Fruit fly (Drosophila melanogaster) whole organism, embryonic: ENCODE measurements around the gene Mbs.

ENCODE experiments used
- Atf-2 ChIP-seq: fragments of 200-800 bp; sonication (Bioruptor generic); optimal IDR thresholded peaks from 2 replicates; lab custom pipeline; 2016; ENCODE audit warnings: missing biosample characterization, missing genetic modification characterization
- Awh ChIP-seq: fragments of 200-800 bp; sonication (Bioruptor generic); IDR thresholded peaks from 2 replicates; pipeline ENCODE4, ENCODE4 v1.3.6; 2022; ENCODE audit warnings: missing biosample characterization, missing genetic modification characterization
- CG10654 ChIP-seq: fragments of 200-800 bp; sonication (Bioruptor generic); optimal IDR thresholded peaks from 2 replicates; lab custom pipeline; 2016; ENCODE audit warnings: missing biosample characterization, missing genetic modification characterization
- CG12071 ChIP-seq: fragments of 200-800 bp; sonication (Bioruptor generic); optimal IDR thresholded peaks from 3 replicates; lab custom pipeline; 2018; ENCODE audit warnings: missing biosample characterization, mild to moderate bottlenecking, missing genetic modification characterization
- CG13894 ChIP-seq: fragments of 200-800 bp; sonication (Bioruptor generic); optimal IDR thresholded peaks from 3 replicates; lab custom pipeline; 2018; ENCODE audit warnings: missing biosample characterization, mild to moderate bottlenecking, missing genetic modification characterization, moderate library complexity
- CG15269 ChIP-seq: fragments of 200-800 bp; sonication (Bioruptor generic); optimal IDR thresholded peaks from 2 replicates; lab custom pipeline; 2018; ENCODE audit warnings: missing biosample characterization, mild to moderate bottlenecking, missing genetic modification characterization, moderate library complexity
- CG1602 ChIP-seq: fragments of 200-800 bp; sonication (Bioruptor generic); optimal IDR thresholded peaks from 3 replicates; lab custom pipeline; 2016; ENCODE audit warnings: missing biosample characterization, missing genetic modification characterization
- CG17361 ChIP-seq: fragments of 200-800 bp; sonication (Bioruptor generic); IDR thresholded peaks from 3 replicates; pipeline ENCODE4 v1.3.6; 2022; ENCODE audit warnings: missing biosample characterization, missing genetic modification characterization
- CG30403 ChIP-seq: fragments of 200-800 bp; sonication (Bioruptor generic); optimal IDR thresholded peaks from 3 replicates; lab custom pipeline; 2016; ENCODE audit warnings: missing biosample characterization, missing genetic modification characterization
- CG3847 ChIP-seq: fragments of 200-800 bp; sonication (Bioruptor generic); IDR thresholded peaks from 2 replicates; pipeline ENCODE4 v1.3.6; 2022; ENCODE audit warnings: missing biosample characterization, missing genetic modification characterization
- Dip3 ChIP-seq: fragments of 200-800 bp; sonication (Bioruptor generic); optimal IDR thresholded peaks from 3 replicates; lab custom pipeline; 2016; ENCODE audit warnings: missing biosample characterization, missing genetic modification characterization
- Drgx ChIP-seq: fragments of 200-800 bp; sonication (Bioruptor generic); IDR thresholded peaks from 2 replicates; pipeline ENCODE4 v1.3.6; 2022; ENCODE audit warnings: missing biosample characterization, missing genetic modification characterization
- Eip74EF ChIP-seq, 2 experiments: fragments of 200-800 bp in 1 of 2; fragments of >200 bp in 1 of 2; sonication (Bioruptor generic) in 1 of 2; optimal IDR thresholded peaks; 2 replicates each; lab custom pipeline; 2017 to 2019; ENCODE audit warnings: missing biosample characterization in 2 of 2, missing genetic modification characterization in 2 of 2, mild to moderate bottlenecking in 1 of 2, moderate library complexity in 1 of 2
- H2.0 ChIP-seq: fragments of 200-800 bp; sonication (Bioruptor generic); IDR thresholded peaks from 2 replicates; pipeline ENCODE4 v1.3.6; 2022; ENCODE audit warnings: missing biosample characterization, missing genetic modification characterization
- HmgD ChIP-seq: fragments of 200-800 bp; sonication (Bioruptor generic); optimal IDR thresholded peaks from 3 replicates; lab custom pipeline; 2016; ENCODE audit warnings: missing biosample characterization, missing genetic modification characterization
- Kr ChIP-seq: fragments of 200-800 bp; sonication (Bioruptor generic); optimal IDR thresholded peaks from 2 replicates; lab custom pipeline; 2017; ENCODE audit warnings: missing biosample characterization, mild to moderate bottlenecking, missing genetic modification characterization
- Optix ChIP-seq: fragments of 200-800 bp; sonication (Bioruptor generic); IDR thresholded peaks from 3 replicates; pipeline ENCODE4 v1.3.6; 2022; ENCODE audit warnings: missing biosample characterization, missing genetic modification characterization
- Scr ChIP-seq: fragments of 200-800 bp; sonication (Bioruptor generic); IDR thresholded peaks from 2 replicates; pipeline ENCODE4 v1.3.6; 2022; ENCODE audit warnings: missing biosample characterization, missing genetic modification characterization; ENCODE audit not compliant: partially characterized antibody
- Sin3A ChIP-seq: fragments of >200 bp; optimal IDR thresholded peaks from 2 replicates; lab custom pipeline; 2018
- Six4 ChIP-seq: fragments of 200-800 bp; sonication (Bioruptor generic); optimal IDR thresholded peaks from 2 replicates; lab custom pipeline; 2016; ENCODE audit warnings: missing biosample characterization, missing genetic modification characterization
- Spps ChIP-seq: fragments of 200-800 bp; sonication (Bioruptor generic); optimal IDR thresholded peaks from 2 replicates; lab custom pipeline; 2018; ENCODE audit warnings: missing biosample characterization, mild to moderate bottlenecking, missing genetic modification characterization
- Xbp1 ChIP-seq: fragments of 200-800 bp; sonication (Bioruptor generic); optimal IDR thresholded peaks from 3 replicates; lab custom pipeline; 2016; ENCODE audit warnings: missing biosample characterization, mild to moderate bottlenecking, missing genetic modification characterization
- abd-A ChIP-seq: fragments of 200-800 bp; sonication (Bioruptor generic); optimal IDR thresholded peaks from 3 replicates; lab custom pipeline; 2019; ENCODE audit warnings: missing biosample characterization, mild to moderate bottlenecking, missing genetic modification characterization, moderate library complexity
- ap ChIP-seq: fragments of 200-800 bp; sonication (Bioruptor generic); IDR thresholded peaks from 2 replicates; pipeline ENCODE4 v1.3.6; 2022; ENCODE audit warnings: missing biosample characterization, missing genetic modification characterization
- bowl ChIP-seq: fragments of 200-800 bp; sonication (Bioruptor generic); IDR thresholded peaks from 2 replicates; pipeline ENCODE4 v1.3.6; 2022; ENCODE audit warnings: missing biosample characterization, missing genetic modification characterization
- chinmo ChIP-seq: fragments of 200-800 bp; sonication (Bioruptor generic); IDR thresholded peaks from 4 replicates; pipeline ENCODE4 v1.3.6; 2022; ENCODE audit warnings: missing biosample characterization, missing genetic modification characterization; ENCODE audit not compliant: partially characterized antibody
- cwo ChIP-seq: fragments of 200-800 bp; sonication (Bioruptor generic); optimal IDR thresholded peaks from 3 replicates; lab custom pipeline; 2017; ENCODE audit warnings: missing biosample characterization, missing genetic modification characterization, mild to moderate bottlenecking, moderate library complexity, missing genetic modification reagents
- disco-r ChIP-seq: fragments of 200-800 bp; sonication (Bioruptor generic); optimal IDR thresholded peaks from 2 replicates; lab custom pipeline; 2016; ENCODE audit warnings: missing biosample characterization, missing genetic modification characterization
- fd102C ChIP-seq: fragments of 200-800 bp; sonication (Bioruptor generic); optimal IDR thresholded peaks from 2 replicates; lab custom pipeline; 2018; ENCODE audit warnings: missing biosample characterization, mild to moderate bottlenecking, missing genetic modification characterization, moderate library complexity
- fd64A ChIP-seq: fragments of 200-800 bp; sonication (Bioruptor generic); optimal IDR thresholded peaks from 3 replicates; lab custom pipeline; 2018; ENCODE audit warnings: missing biosample characterization, mild to moderate bottlenecking, missing genetic modification characterization
- gro ChIP-seq: fragments of 200-800 bp; sonication (Bioruptor generic); optimal IDR thresholded peaks from 2 replicates; lab custom pipeline; 2016; ENCODE audit warnings: missing biosample characterization, missing genetic modification characterization
- lilli ChIP-seq: fragments of 200-800 bp; sonication (Bioruptor generic); optimal IDR thresholded peaks from 3 replicates; lab custom pipeline; 2016; ENCODE audit warnings: missing biosample characterization, missing genetic modification characterization
- nerfin-1 ChIP-seq: fragments of 200-800 bp; sonication (Bioruptor generic); optimal IDR thresholded peaks from 3 replicates; lab custom pipeline; 2019; ENCODE audit warnings: missing biosample characterization, mild to moderate bottlenecking, missing genetic modification characterization, moderate library complexity
- oc ChIP-seq: fragments of 200-800 bp; sonication (Bioruptor generic); optimal IDR thresholded peaks from 2 replicates; lab custom pipeline; 2018; ENCODE audit warnings: missing biosample characterization, mild to moderate bottlenecking, missing genetic modification characterization, moderate library complexity
- otp ChIP-seq: fragments of 200-800 bp; sonication (Bioruptor generic); IDR thresholded peaks from 3 replicates; pipeline ENCODE4, ENCODE4 v1.3.6; 2022; ENCODE audit warnings: missing biosample characterization, missing genetic modification characterization
- pros ChIP-seq: fragments of 200-800 bp; sonication (Bioruptor generic); optimal IDR thresholded peaks from 3 replicates; lab custom pipeline; 2019; ENCODE audit warnings: missing biosample characterization, mild to moderate bottlenecking, missing genetic modification characterization, moderate library complexity
- pzg ChIP-seq: fragments of 200-800 bp; sonication (Bioruptor generic); optimal IDR thresholded peaks from 3 replicates; lab custom pipeline; 2018; ENCODE audit warnings: missing biosample characterization, mild to moderate bottlenecking, missing genetic modification characterization, moderate library complexity
- schlank ChIP-seq: fragments of 200-800 bp; sonication (Bioruptor generic); optimal IDR thresholded peaks from 2 replicates; lab custom pipeline; 2018; ENCODE audit warnings: missing biosample characterization, mild to moderate bottlenecking, missing genetic modification characterization
- sd ChIP-seq: fragments of 200-800 bp; sonication (Bioruptor generic); optimal IDR thresholded peaks from 3 replicates; lab custom pipeline; 2018; ENCODE audit warnings: missing biosample characterization, mild to moderate bottlenecking, missing genetic modification characterization, moderate library complexity
- slou ChIP-seq: fragments of 200-800 bp; sonication (Bioruptor generic); optimal IDR thresholded peaks from 3 replicates; lab custom pipeline; 2016; ENCODE audit warnings: missing biosample characterization, missing genetic modification characterization
- stc ChIP-seq: fragments of 200-800 bp; sonication (Bioruptor generic); IDR thresholded peaks from 2 replicates; pipeline ENCODE4 v1.3.6; 2022; ENCODE audit warnings: missing biosample characterization, missing genetic modification characterization
- tap ChIP-seq: fragments of 200-800 bp; optimal IDR thresholded peaks from 3 replicates; lab custom pipeline; 2019; ENCODE audit warnings: missing biosample characterization, mild to moderate bottlenecking, missing genetic modification characterization, moderate library complexity
- trem ChIP-seq: fragments of 200-800 bp; optimal IDR thresholded peaks from 3 replicates; lab custom pipeline; 2019; ENCODE audit warnings: missing biosample characterization, mild to moderate bottlenecking, missing genetic modification characterization, moderate library complexity
- unc-4 ChIP-seq: fragments of 200-800 bp; sonication (Bioruptor generic); IDR thresholded peaks from 2 replicates; pipeline ENCODE4 v1.3.6; 2022; ENCODE audit warnings: missing biosample characterization, missing genetic modification characterization; ENCODE audit not compliant: partially characterized antibody
- unpg ChIP-seq: fragments of 200-800 bp; sonication (Bioruptor generic); optimal IDR thresholded peaks from 3 replicates; lab custom pipeline; 2018; ENCODE audit warnings: missing biosample characterization, mild to moderate bottlenecking, missing genetic modification characterization, moderate library complexity
- vfl ChIP-seq: fragments of 200-800 bp; sonication (Bioruptor generic); optimal IDR thresholded peaks from 2 replicates; lab custom pipeline; 2016; ENCODE audit warnings: missing biosample characterization, missing genetic modification characterization
- vvl ChIP-seq: fragments of 200-800 bp; sonication (Bioruptor generic); IDR thresholded peaks from 2 replicates; pipeline ENCODE4 v1.3.6; 2022; ENCODE audit warnings: missing biosample characterization, missing genetic modification characterization
- wek ChIP-seq: fragments of 200-800 bp; sonication (Bioruptor generic); optimal IDR thresholded peaks from 3 replicates; lab custom pipeline; 2018; ENCODE audit warnings: missing biosample characterization, mild to moderate bottlenecking, missing genetic modification characterization, moderate library complexity
- yki ChIP-seq: fragments of >200 bp; optimal IDR thresholded peaks from 3 replicates; lab custom pipeline; 2018
- zen2 ChIP-seq: fragments of 200-800 bp; sonication (Bioruptor generic); IDR thresholded peaks from 3 replicates; pipeline ENCODE4 v1.3.6; 2022; ENCODE audit warnings: missing biosample characterization, missing genetic modification characterization; ENCODE audit not compliant: partially characterized antibody

The Mbs gene

dm6 chr3L:16014515-16014914 is 37.2 kb upstream of the Mbs start:
- no peak for TF ChIP-seq slou
- TF ChIP-seq disco-r (GFP tag; lab: Kevin White, UChicago) = no peak
- peak; percentile 43; the same call in 1 of the 2 replicates for TF ChIP-seq vvl (GFP tag; lab: Robert Waterston, UW)
- TF ChIP-seq schlank (tag; lab: Kevin White, UChicago) = no peak
- peak; percentile 68 for TF ChIP-seq gro
- no peak for TF ChIP-seq vfl (GFP tag; lab: Kevin White, UChicago)
- TF ChIP-seq CG17361 = no peak
- TF ChIP-seq CG3847 (GFP tag; lab: Robert Waterston, UW) = no peak
- no peak for TF ChIP-seq yki
- TF ChIP-seq HmgD (GFP tag; lab: Kevin White, UChicago) = no peak
- peak; percentile 75 for TF ChIP-seq CG13894 (tag; lab: Kevin White, UChicago)
- TF ChIP-seq pros (GFP tag; lab: Kevin White, UChicago) = peak; percentile 53
- no peak for TF ChIP-seq lilli (GFP tag; lab: Kevin White, UChicago)
- TF ChIP-seq zen2 (GFP tag; lab: Robert Waterston, UW) = 0 out of 3 replicates have a peak, but pooled peaks have one; percentile 6
- TF ChIP-seq Scr = no peak
- no peak for TF ChIP-seq wek (GFP tag; lab: Kevin White, UChicago)
- TF ChIP-seq CG1602 (GFP tag; lab: Kevin White, UChicago) = no peak
- TF ChIP-seq fd64A (GFP tag; lab: Kevin White, UChicago) = no peak
- TF ChIP-seq cwo (GFP tag; lab: Kevin White, UChicago) = peak; percentile 27
- no peak for TF ChIP-seq pzg (GFP tag; lab: Kevin White, UChicago)
- TF ChIP-seq Atf-2 (GFP tag; lab: Kevin White, UChicago) = no peak
- TF ChIP-seq Sin3A (lab: Kevin White, UChicago) = no peak
- TF ChIP-seq Xbp1 (GFP tag; lab: Kevin White, UChicago) = no peak
- TF ChIP-seq abd-A (tag; lab: Kevin White, UChicago) = peak; percentile 97
- TF ChIP-seq CG30403 = no peak
- TF ChIP-seq fd102C (GFP tag; lab: Kevin White, UChicago) = no peak
- peak; percentile 61 for TF ChIP-seq oc (tag; lab: Kevin White, UChicago)
- no peak for TF ChIP-seq H2.0 (GFP tag; lab: Robert Waterston, UW)
- peak; percentile 65 for TF ChIP-seq sd (tag; lab: Kevin White, UChicago)
- TF ChIP-seq Optix (GFP tag; lab: Robert Waterston, UW) = no peak
- no peak for TF ChIP-seq ap (GFP tag; lab: Robert Waterston, UW)
- no peak for TF ChIP-seq nerfin-1
- TF ChIP-seq CG15269 (tag; lab: Kevin White, UChicago) = peak; percentile 50
- TF ChIP-seq chinmo = 0 out of 4 replicates have a peak, but pooled peaks have one; percentile 31
- TF ChIP-seq bowl (GFP tag; lab: Robert Waterston, UW) = peak; percentile 48; the same call in 1 of the 2 replicates
- TF ChIP-seq Awh (GFP tag; lab: Robert Waterston, UW) = peak; percentile 80
- TF ChIP-seq Six4 = no peak

DNA sequence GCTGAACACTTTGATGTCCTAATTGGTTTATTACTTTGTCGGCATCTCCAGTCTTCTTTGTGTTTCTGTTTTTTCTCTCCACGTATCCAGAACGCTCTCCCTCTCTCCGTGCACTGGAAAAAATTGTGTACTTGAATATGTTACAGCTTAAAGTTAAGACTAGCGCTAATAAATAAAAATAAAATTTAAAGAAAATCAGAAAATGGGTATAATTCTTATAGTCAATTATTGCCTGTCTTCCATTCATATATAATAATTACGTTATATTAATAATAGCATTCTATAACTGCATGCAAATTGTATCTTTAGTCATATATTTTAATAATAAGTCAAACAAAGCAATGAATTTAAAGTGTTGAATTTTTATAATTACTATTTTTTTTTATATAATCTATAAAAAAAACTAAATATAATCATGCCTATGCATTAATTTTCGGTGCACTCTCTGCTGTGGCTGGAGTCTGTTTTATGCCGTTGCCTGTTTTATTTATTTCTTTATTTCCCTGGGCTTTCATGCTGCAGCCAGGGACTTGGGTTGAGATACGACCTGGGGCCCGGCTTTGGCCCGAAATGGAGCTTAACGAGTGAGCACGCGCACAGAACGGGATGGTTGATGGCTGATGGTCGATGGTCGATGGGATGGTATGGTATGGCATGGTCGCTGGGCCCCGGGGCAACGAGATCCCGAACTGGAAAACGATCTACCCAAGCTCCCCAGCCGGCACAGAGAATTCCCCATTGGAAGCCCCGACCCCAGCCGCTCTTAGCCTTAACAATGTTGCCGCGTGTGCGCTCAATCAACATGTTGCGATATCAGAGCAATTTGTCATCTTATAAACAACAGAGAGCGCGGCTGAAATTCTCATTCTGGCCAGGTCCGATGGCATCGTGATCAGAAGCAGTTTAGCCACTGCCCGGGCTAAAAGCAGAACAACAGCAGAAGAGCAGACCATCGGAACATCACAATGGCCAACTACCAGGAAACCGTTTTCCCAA is 35.7 kb upstream of the Mbs start:
- TF ChIP-seq Kr = no peak
- TF ChIP-seq CG17361 = peak; percentile 81
- TF ChIP-seq Eip74EF (GFP tag; optimal IDR thresholded peaks at IDR 0.05; lab: Kevin White, UChicago) = no peak
- no peak for TF ChIP-seq stc (GFP tag; lab: Robert Waterston, UW)
- no peak for TF ChIP-seq Dip3 (GFP tag; lab: Kevin White, UChicago)
- no peak for TF ChIP-seq CG10654 (GFP tag; lab: Kevin White, UChicago)
- no peak for TF ChIP-seq Drgx (GFP tag; lab: Robert Waterston, UW)
- no peak for TF ChIP-seq tap (tag; lab: Kevin White, UChicago)
- TF ChIP-seq unpg (GFP tag; lab: Kevin White, UChicago) = no peak
- peak; percentile 55 for TF ChIP-seq trem (tag; lab: Kevin White, UChicago)
- TF ChIP-seq CG12071 (GFP tag; lab: Kevin White, UChicago) = no peak
- no peak for TF ChIP-seq otp
- TF ChIP-seq Spps = peak; percentile 35
- TF ChIP-seq unc-4 (GFP tag; lab: Robert Waterston, UW) = no peak
